Worm (Caenorhabditis elegans) whole organism, young adult: ENCODE results near the gene C06H2.7.
A peak's percentile ranks its signal among the peaks of the same experiment; 100 is the strongest.

ENCODE experiments used
- B0261.1 ChIP-seq: sonication (generic microtip); optimal IDR thresholded peaks from 2 replicates; lab custom pipeline; 2016; ENCODE audit warnings: mild to moderate bottlenecking, missing genetic modification characterization, moderate library complexity, missing compliant biosample characterization
- B0336.3 ChIP-seq: fragments of 200-800 bp; sonication (Bioruptor generic); IDR thresholded peaks from 2 replicates; pipeline ENCODE4 v1.3.6; 2022; ENCODE audit warnings: missing genetic modification characterization, missing compliant biosample characterization
- F55B11.4 ChIP-seq: sonication (generic microtip); optimal IDR thresholded peaks from 2 replicates; lab custom pipeline; 2016; ENCODE audit warnings: missing compliant biosample characterization, missing genetic modification characterization, borderline replicate concordance; ENCODE audit not compliant: insufficient read depth
- K12H6.12 ChIP-seq: fragments of 200-800 bp; sonication (Bioruptor generic); optimal IDR thresholded peaks from 2 replicates; lab custom pipeline; 2018; ENCODE audit warnings: mild to moderate bottlenecking, missing genetic modification characterization, missing compliant biosample characterization
- Y53G8AR.9 ChIP-seq: fragments of 200-800 bp; sonication (Bioruptor generic); conservative IDR thresholded peaks from 2 replicates; pipeline ENCODE4 v1.3.6; 2022; ENCODE audit warnings: missing genetic modification reagents, missing genetic modification characterization, missing compliant biosample characterization
- Y95B8A.8 ChIP-seq: fragments of 200-800 bp; sonication (Bioruptor generic); IDR thresholded peaks from 2 replicates; pipeline ENCODE4 v1.3.6; 2022; ENCODE audit warnings: missing genetic modification reagents, missing genetic modification characterization, missing compliant biosample characterization
- ama-1 ChIP-seq, 3 experiments: fragments of 150-350 bp in 1 of 3; sonication (generic microtip) in 2 of 3; optimal IDR thresholded peaks; 2 replicates each; lab custom pipeline; 2014 to 2018; ENCODE audit warnings: missing biosample characterization in 2 of 3, missing genetic modification characterization in 2 of 3, missing genetic modification reagents in 2 of 3
- attf-5 ChIP-seq: fragments of 200-800 bp; sonication (Bioruptor generic); optimal IDR thresholded peaks from 2 replicates; lab custom pipeline; 2018; ENCODE audit warnings: mild to moderate bottlenecking, missing genetic modification characterization, missing compliant biosample characterization
- bed-1 ChIP-seq: fragments of 200-800 bp; sonication (Bioruptor generic); IDR thresholded peaks from 2 replicates; pipeline ENCODE4 v1.3.6; 2022; ENCODE audit warnings: missing genetic modification reagents, missing genetic modification characterization, missing compliant biosample characterization
- cebp-1 ChIP-seq, 2 experiments: fragments of 200-800 bp in 1 of 2; sonication (Bioruptor generic) in 1 of 2; sonication (generic microtip) in 1 of 2; IDR thresholded peaks in 1 of 2; optimal IDR thresholded peaks in 1 of 2; 2 replicates each; pipeline versions ENCODE4 v1.3.6 to Lab custom; 2017 to 2022; ENCODE audit warnings: missing compliant biosample characterization in 2 of 2, missing genetic modification characterization in 2 of 2, mild to moderate bottlenecking in 1 of 2, missing genetic modification reagents in 1 of 2, moderate library complexity in 1 of 2
- cebp-2 ChIP-seq: fragments of 200-800 bp; sonication (Bioruptor generic); IDR thresholded peaks from 2 replicates; pipeline ENCODE4 v1.3.6; 2022; ENCODE audit warnings: missing genetic modification characterization, missing compliant biosample characterization
- ceh-40 ChIP-seq: fragments of 200-800 bp; sonication (Bioruptor generic); IDR thresholded peaks from 2 replicates; pipeline ENCODE4 v1.3.6; 2022; ENCODE audit warnings: missing genetic modification characterization, missing compliant biosample characterization
- dpff-1 ChIP-seq: sonication (generic microtip); optimal IDR thresholded peaks from 2 replicates; lab custom pipeline; 2017; ENCODE audit warnings: mild to moderate bottlenecking, missing genetic modification characterization, missing compliant biosample characterization
- egl-18 ChIP-seq: fragments of 200-800 bp; sonication (Bioruptor generic); IDR thresholded peaks from 2 replicates; pipeline ENCODE4 v1.3.6; 2022; ENCODE audit warnings: missing genetic modification reagents, missing genetic modification characterization, missing compliant biosample characterization
- egl-44 ChIP-seq: fragments of 200-800 bp; sonication (Bioruptor generic); IDR thresholded peaks from 2 replicates; pipeline ENCODE4 v1.3.6; 2022; ENCODE audit warnings: missing genetic modification reagents, missing genetic modification characterization, missing compliant biosample characterization
- ekl-4 ChIP-seq: fragments of 200-800 bp; sonication (Bioruptor generic); IDR thresholded peaks from 2 replicates; pipeline ENCODE4 v1.3.6; 2022; ENCODE audit warnings: missing genetic modification reagents, missing genetic modification characterization, missing compliant biosample characterization
- gei-17 ChIP-seq: fragments of 200-800 bp; sonication (Bioruptor generic); optimal IDR thresholded peaks from 2 replicates; lab custom pipeline; 2018; ENCODE audit warnings: mild to moderate bottlenecking, missing genetic modification characterization, missing compliant biosample characterization
- hlh-26 ChIP-seq: fragments of 200-800 bp; sonication (Bioruptor generic); conservative IDR thresholded peaks from 2 replicates; pipeline ENCODE4 v1.3.6; 2022; ENCODE audit warnings: missing genetic modification reagents, missing genetic modification characterization, missing compliant biosample characterization
- let-607 ChIP-seq, 2 experiments: fragments of 200-800 bp in 1 of 2; sonication (Bioruptor generic) in 1 of 2; sonication (generic microtip) in 1 of 2; optimal IDR thresholded peaks; 2 replicates each; lab custom pipeline; 2016 to 2018; ENCODE audit warnings: mild to moderate bottlenecking in 2 of 2, missing compliant biosample characterization in 2 of 2, missing genetic modification characterization in 2 of 2, moderate library complexity in 2 of 2, missing genotype in 1 of 2
- lin-35 ChIP-seq, 3 experiments: fragments of 150-350 bp in 2 of 3; sonication (generic microtip) in 1 of 3; optimal IDR thresholded peaks; 2 replicates each; lab custom pipeline; 2014 to 2018; ENCODE audit warnings: missing biosample characterization in 3 of 3, missing genetic modification characterization in 3 of 3, missing genetic modification reagents in 3 of 3
- lin-40 ChIP-seq: sonication (generic microtip); optimal IDR thresholded peaks from 2 replicates; lab custom pipeline; 2016; ENCODE audit warnings: missing genetic modification characterization, mild to moderate bottlenecking, missing compliant biosample characterization, missing genotype, missing genetic modification reagents
- lin-54 ChIP-seq: fragments of 200-800 bp; sonication (Bioruptor generic); optimal IDR thresholded peaks from 2 replicates; lab custom pipeline; 2018; ENCODE audit warnings: mild to moderate bottlenecking, missing genetic modification characterization, missing compliant biosample characterization
- lir-1 ChIP-seq: fragments of 200-800 bp; sonication (Bioruptor generic); conservative IDR thresholded peaks from 2 replicates; pipeline ENCODE4 v1.3.6; 2022; ENCODE audit warnings: missing genetic modification reagents, missing genetic modification characterization, missing compliant biosample characterization
- madf-3 ChIP-seq: fragments of 200-800 bp; sonication (Bioruptor generic); IDR thresholded peaks from 2 replicates; pipeline ENCODE4 v1.3.6; 2022; ENCODE audit warnings: missing genetic modification reagents, missing genetic modification characterization, missing compliant biosample characterization
- madf-6 ChIP-seq: fragments of 200-800 bp; sonication (Bioruptor generic); IDR thresholded peaks from 2 replicates; pipeline ENCODE4 v1.3.6; 2022; ENCODE audit warnings: missing genetic modification reagents, missing genetic modification characterization, missing compliant biosample characterization
- mel-28 ChIP-seq: sonication (generic microtip); optimal IDR thresholded peaks from 2 replicates; lab custom pipeline; 2016; ENCODE audit warnings: borderline replicate concordance, mild to moderate bottlenecking, missing genetic modification characterization, missing compliant biosample characterization
- nfyb-1 ChIP-seq: fragments of 200-800 bp; sonication (Bioruptor generic); IDR thresholded peaks from 2 replicates; pipeline ENCODE4 v1.3.6; 2022; ENCODE audit warnings: missing genetic modification reagents, missing genetic modification characterization, missing compliant biosample characterization
- nhr-120 ChIP-seq: fragments of 200-800 bp; sonication (Bioruptor generic); IDR thresholded peaks from 2 replicates; pipeline ENCODE4 v1.3.6; 2022; ENCODE audit warnings: missing genetic modification characterization, missing compliant biosample characterization
- pbrm-1 ChIP-seq: fragments of 200-800 bp; sonication (Bioruptor generic); IDR thresholded peaks from 2 replicates; pipeline ENCODE4 v1.3.6; 2022; ENCODE audit warnings: missing genetic modification reagents, missing genetic modification characterization, missing compliant biosample characterization
- repo-1 ChIP-seq: sonication (generic microtip); optimal IDR thresholded peaks from 2 replicates; lab custom pipeline; 2017; ENCODE audit warnings: mild to moderate bottlenecking, missing genetic modification characterization, missing compliant biosample characterization
- snpc-1.1 ChIP-seq: sonication (generic microtip); optimal IDR thresholded peaks from 2 replicates; lab custom pipeline; 2017; ENCODE audit warnings: missing genetic modification characterization, mild to moderate bottlenecking, missing compliant biosample characterization, antibody characterized with exemption, moderate library complexity, missing genotype, missing genetic modification reagents; ENCODE audit not compliant: insufficient read depth
- snpc-3.4 ChIP-seq: sonication (generic microtip); optimal IDR thresholded peaks from 2 replicates; lab custom pipeline; 2017; ENCODE audit warnings: missing genetic modification characterization, mild to moderate bottlenecking, missing compliant biosample characterization, antibody characterized with exemption, moderate library complexity, missing genotype, missing genetic modification reagents
- tbp1 ChIP-seq: fragments of 200-800 bp; sonication (Bioruptor generic); optimal IDR thresholded peaks from 2 replicates; lab custom pipeline; 2018; ENCODE audit warnings: mild to moderate bottlenecking, missing genetic modification characterization, missing compliant biosample characterization
- ztf-25 ChIP-seq: fragments of 200-800 bp; sonication (Bioruptor generic); IDR thresholded peaks from 2 replicates; pipeline ENCODE4 v1.3.6; 2022; ENCODE audit warnings: missing genetic modification reagents, missing genetic modification characterization, missing compliant biosample characterization
- ztf-26 ChIP-seq: sonication (generic microtip); optimal IDR thresholded peaks from 2 replicates; lab custom pipeline; 2017; ENCODE audit warnings: missing genetic modification characterization, missing compliant biosample characterization
- ztf-28 ChIP-seq: fragments of 200-800 bp; sonication (Bioruptor generic); IDR thresholded peaks from 2 replicates; pipeline ENCODE4 v1.3.6; 2022; ENCODE audit warnings: missing genetic modification reagents, missing genetic modification characterization, missing compliant biosample characterization
- ztf-6 ChIP-seq: fragments of 200-800 bp; sonication (Bioruptor generic); IDR thresholded peaks from 2 replicates; pipeline ENCODE4 v1.3.6; 2022; ENCODE audit warnings: missing genetic modification reagents, missing genetic modification characterization, missing compliant biosample characterization

The C06H2.7 gene

ce11 chrV:11122466-11122865 is 22.1 kb downstream of the C06H2.7 start, which contains the start of gene mboa-2 (continued):
- TF ChIP-seq B0336.3 (GFP tag; lab: Robert Waterston, UW), result peak; percentile 73
- TF ChIP-seq ztf-28 (GFP tag; lab: Robert Waterston, UW), result no peak
- 0 out of 2 replicates have a peak, but pooled peaks have one; percentile 40 for TF ChIP-seq ekl-4 (GFP tag; lab: Robert Waterston, UW)
- TF ChIP-seq mel-28 (tag; lab: Kevin White, UChicago), result no peak
- TF ChIP-seq ztf-6, result no peak
- no peak for TF ChIP-seq ztf-26 (tag; lab: Kevin White, UChicago)
- TF ChIP-seq Y95B8A.8, result 0 out of 2 replicates have a peak, but pooled peaks have one; percentile 24
- no peak for TF ChIP-seq nhr-120
- TF ChIP-seq egl-44, result no peak
- TF ChIP-seq cebp-1 (GFP tag; IDR thresholded peaks at IDR 0.05; lab: Robert Waterston, UW), result no peak
- TF ChIP-seq cebp-1 (tag; optimal IDR thresholded peaks at IDR 0.05; lab: Kevin White, UChicago), result peak; percentile 28
- peak; percentile 1 for TF ChIP-seq lin-54
- TF ChIP-seq snpc-3.4 (tag; lab: Kevin White, UChicago), result peak; percentile 33
- TF ChIP-seq ceh-40 (GFP tag; lab: Robert Waterston, UW), result no peak
- TF ChIP-seq madf-6 (GFP tag; lab: Robert Waterston, UW), result peak; percentile 20; the same call in 1 of the 2 replicates
- peak; percentile 45 for TF ChIP-seq dpff-1
- TF ChIP-seq repo-1 (tag; lab: Kevin White, UChicago), result peak; percentile 77
- TF ChIP-seq snpc-1.1 (tag; lab: Kevin White, UChicago), result no peak
- TF ChIP-seq, all 124 proteins: peak for 30

ce11 chrV:11121247-11121646 is 23.3 kb downstream of the C06H2.7 start:
- TF ChIP-seq gei-17, result no peak
- peak; percentile 11 for TF ChIP-seq tbp1 (GFP tag; lab: Kevin White, UChicago)
- TF ChIP-seq cebp-1 (GFP tag; IDR thresholded peaks at IDR 0.05; lab: Robert Waterston, UW), result no peak
- peak; percentile 41 for TF ChIP-seq cebp-1 (tag; optimal IDR thresholded peaks at IDR 0.05; lab: Kevin White, UChicago)
- peak in 1 of 3 experiments; percentile 42 for TF ChIP-seq lin-35 (GFP tag; optimal IDR thresholded peaks at IDR 0.05; lab: Kevin White, UChicago)
- TF ChIP-seq ztf-26 (tag; lab: Kevin White, UChicago), result no peak
- TF ChIP-seq K12H6.12 (tag; lab: Kevin White, UChicago), result peak; percentile 19
- TF ChIP-seq egl-18, result no peak
- peak; percentile 5 for TF ChIP-seq lin-40
- peak; percentile 19 for TF ChIP-seq attf-5 (GFP tag; lab: Kevin White, UChicago)
- TF ChIP-seq lir-1 (GFP tag; lab: Robert Waterston, UW), result no peak

- TF ChIP-seq nfyb-1 (GFP tag; lab: Robert Waterston, UW) (0 out of 2 replicates have a peak, but pooled peaks have one; percentile 18), F55B11.4 (no peak), ztf-25 (GFP tag; lab: Robert Waterston, UW) (0 out of 2 replicates have a peak, but pooled peaks have one; percentile 27), Y53G8AR.9 (GFP tag; lab: Robert Waterston, UW) (peak; percentile 12), pbrm-1 (GFP tag; lab: Robert Waterston, UW) (peak; percentile 8; the same call in 1 of the 2 replicates), ztf-26 (tag; lab: Kevin White, UChicago) (peak; percentile 42), ama-1 (optimal IDR thresholded peaks at IDR 0.05; lab: Kevin White, UChicago) (peak; percentile 71), ama-1 (GFP tag; optimal IDR thresholded peaks at IDR 0.05; lab: Kevin White, UChicago) (no peak), madf-3 (GFP tag; lab: Robert Waterston, UW) (0 out of 2 replicates have a peak, but pooled peaks have one; percentile 48), B0261.1 (no peak), cebp-1 (GFP tag; IDR thresholded peaks at IDR 0.05; lab: Robert Waterston, UW) (no peak), cebp-1 (tag; optimal IDR thresholded peaks at IDR 0.05; lab: Kevin White, UChicago) (no peak), let-607 (tag; optimal IDR thresholded peaks at IDR 0.05; lab: Kevin White, UChicago) (peak in 1 of 2 experiments; percentile 25), lin-40 (no peak), dpff-1 (peak; percentile 72), snpc-3.4 (tag; lab: Kevin White, UChicago) (peak; percentile 16), cebp-2 (GFP tag; lab: Robert Waterston, UW) (no peak), B0336.3 (GFP tag; lab: Robert Waterston, UW) (peak; percentile 22; the same call in 1 of the 2 replicates), hlh-26 (GFP tag; lab: Robert Waterston, UW) (no peak), bed-1 (no peak)
Observed at ce11 chrV:11119294-11119755, 25.3 kb downstream of the C06H2.7 start, which contains the start of gene scb-1. scb-1 (minus strand) TSS chrV:11119705.
